Worm (Caenorhabditis elegans): ENCODE data around the gene hlh-10.

DNA sequence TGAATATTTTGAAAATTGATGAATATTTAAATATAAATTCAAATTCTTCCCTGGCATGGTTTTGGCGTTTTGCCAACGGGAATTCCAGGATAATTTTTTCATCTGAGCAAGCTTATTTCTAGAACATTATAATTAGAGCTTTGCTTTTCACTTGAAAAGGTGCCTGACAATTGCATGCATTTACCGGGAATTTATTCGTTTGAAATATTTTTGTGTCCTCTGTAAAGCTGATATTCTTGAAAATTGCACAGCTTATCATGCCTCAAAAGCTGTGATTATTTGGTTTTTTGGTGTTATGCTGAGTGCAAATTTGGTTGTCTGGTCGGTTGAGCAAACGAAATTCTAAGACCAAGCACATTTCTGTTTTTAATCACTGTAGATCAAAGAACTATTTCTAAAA, 21.6 kb downstream of the hlh-10 start:
- TF ChIP-seq him-1 (tag; optimal IDR thresholded peaks at IDR 0.05) (no peak), dao-5 (tag; optimal IDR thresholded peaks at IDR 0.05) (no peak), W03F9.2 (tag; optimal IDR thresholded peaks at IDR 0.05) (no peak)

All from whole organism, L4/young adult.